Worm (Caenorhabditis elegans): Measurements from ENCODE around the gene fmi-1.
A peak's percentile ranks its signal among the peaks of the same experiment; 100 is the strongest.

The fmi-1 gene

DNA sequence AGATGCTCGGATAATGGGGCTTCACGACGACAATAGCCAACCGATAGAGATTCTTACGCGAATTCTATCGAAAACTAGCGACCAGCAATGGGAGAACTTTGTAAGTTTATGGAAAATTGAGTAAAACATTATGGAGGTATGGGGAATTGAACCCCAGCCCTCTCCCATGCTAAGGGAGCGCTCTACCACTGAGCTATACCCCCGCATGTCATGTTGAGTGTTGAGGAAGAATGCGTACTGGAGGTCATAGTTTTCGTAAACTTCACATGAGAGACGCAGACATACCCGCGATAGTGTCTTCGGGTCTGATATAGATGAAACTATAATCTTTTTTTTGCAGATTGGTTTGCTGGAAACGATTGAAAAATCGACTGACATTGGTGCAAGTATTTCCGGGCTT is 15.5 kb upstream of the fmi-1 start (continued):
- TF ChIP-seq nhr-25 (tag; optimal IDR thresholded peaks at IDR 0.05; ENCODE audit: borderline replicate concordance, insufficient read depth) (no peak), unc-39 (tag; optimal IDR thresholded peaks at IDR 0.05) (no peak), nhr-77 (tag; optimal IDR thresholded peaks at IDR 0.05) (peak; percentile 63), aha-1 (tag) (peak; percentile 42), dmd-8 (GFP tag; IDR thresholded peaks at IDR 0.05) (peak; percentile 95), lsy-2 (tag; optimal IDR thresholded peaks at IDR 0.05) (no peak), Y105C5A.15 (GFP tag; IDR thresholded peaks at IDR 0.05) (peak; percentile 85), F26F4.8 (GFP tag; conservative IDR thresholded peaks at IDR 0.05) (0 out of 2 replicates have a peak, but pooled peaks have one; percentile 55), nhr-11 (tag; optimal IDR thresholded peaks at IDR 0.05) (no peak), daf-12 (tag; optimal IDR thresholded peaks at IDR 0.05) (no peak), cey-2 (tag; optimal IDR thresholded peaks at IDR 0.05; ENCODE audit: borderline replicate concordance, insufficient read depth) (no peak), nhr-111 (GFP tag; optimal IDR thresholded peaks at IDR 0.05) (peak; percentile 66), T20F7.1 (GFP tag; optimal IDR thresholded peaks at IDR 0.05) (no peak), Y5F2A.4 (GFP tag; optimal IDR thresholded peaks at IDR 0.05) (peak; percentile 69), mdt-29 (GFP tag; IDR thresholded peaks at IDR 0.05) (0 out of 2 replicates have a peak, but pooled peaks have one; percentile 17), nhr-6 (tag; optimal IDR thresholded peaks at IDR 0.05) (peak; percentile 61), lim-7 (GFP tag; IDR thresholded peaks at IDR 0.05) (peak; percentile 95), lin-29 (GFP tag; IDR thresholded peaks at IDR 0.05) (no peak), hif-1 (tag; optimal IDR thresholded peaks at IDR 0.05) (peak in 1 of 2 experiments; percentile 58), hlh-30 (tag; optimal IDR thresholded peaks at IDR 0.05; ENCODE audit: insufficient read depth) (peak; percentile 56), madf-5 (GFP tag; IDR thresholded peaks at IDR 0.05) (peak in 1 of 2 experiments; percentile 8; a peak in 1 of 4 replicates), nhr-237 (tag; optimal IDR thresholded peaks at IDR 0.05) (no peak), madf-9 (GFP tag; conservative IDR thresholded peaks at IDR 0.05) (peak; percentile 53; the same call in 1 of the 2 replicates), saeg-2 (GFP tag; IDR thresholded peaks at IDR 0.05) (no peak), pha-4 (GFP tag; IDR thresholded peaks at IDR 0.05) (peak; percentile 92), pha-4 (tag; optimal IDR thresholded peaks at IDR 0.05) (no peak), nhr-28 (tag; optimal IDR thresholded peaks at IDR 0.05) (peak; percentile 72), spr-1 (tag; optimal IDR thresholded peaks at IDR 0.05) (peak; percentile 72), vab-7 (GFP tag; IDR thresholded peaks at IDR 0.05) (peak; percentile 83), skn-1 (tag; optimal IDR thresholded peaks at IDR 0.05) (no peak), nhr-10 (tag; optimal IDR thresholded peaks at IDR 0.05) (no peak), snpc-4 (tag; optimal IDR thresholded peaks at IDR 0.05) (no peak), mes-2 (tag; optimal IDR thresholded peaks at IDR 0.05; ENCODE audit: poor library complexity, severe bottlenecking) (peak; percentile 76), ceh-28 (tag; optimal IDR thresholded peaks at IDR 0.05) (no peak), ces-1 (GFP tag; optimal IDR thresholded peaks at IDR 0.05) (no peak), nhr-102 (tag; optimal IDR thresholded peaks at IDR 0.05) (peak; percentile 71), pqm-1 (tag; optimal IDR thresholded peaks at IDR 0.05) (no peak), ztf-11 (tag; optimal IDR thresholded peaks at IDR 0.05) (no peak), ZK546.5 (tag; optimal IDR thresholded peaks at IDR 0.05) (no peak), hmg-1.1 (GFP tag; IDR thresholded peaks at IDR 0.05) (peak; percentile 94), lir-3 (tag; optimal IDR thresholded peaks at IDR 0.05) (peak; percentile 14), daf-8 (GFP tag; IDR thresholded peaks at IDR 0.05) (no peak), dmd-6 (GFP tag; IDR thresholded peaks at IDR 0.05) (peak; percentile 65), fkh-10 (GFP tag; optimal IDR thresholded peaks at IDR 0.05) (no peak), F37D6.2 (tag; optimal IDR thresholded peaks at IDR 0.05) (peak; percentile 52), F44E2.7 (GFP tag; IDR thresholded peaks at IDR 0.05) (0 out of 2 replicates have a peak, but pooled peaks have one; percentile 61), set-16 (GFP tag; IDR thresholded peaks at IDR 0.05) (no peak), php-3 (GFP tag; IDR thresholded peaks at IDR 0.05) (peak; percentile 50), rbr-2 (tag; optimal IDR thresholded peaks at IDR 0.05) (peak; percentile 68), attf-4 (tag; optimal IDR thresholded peaks at IDR 0.05) (no peak), zag-1 (tag; optimal IDR thresholded peaks at IDR 0.05) (no peak)
